Worm (Caenorhabditis elegans): ENCODE results near the gene idpp-11.

idpp-11 gene

DNA sequence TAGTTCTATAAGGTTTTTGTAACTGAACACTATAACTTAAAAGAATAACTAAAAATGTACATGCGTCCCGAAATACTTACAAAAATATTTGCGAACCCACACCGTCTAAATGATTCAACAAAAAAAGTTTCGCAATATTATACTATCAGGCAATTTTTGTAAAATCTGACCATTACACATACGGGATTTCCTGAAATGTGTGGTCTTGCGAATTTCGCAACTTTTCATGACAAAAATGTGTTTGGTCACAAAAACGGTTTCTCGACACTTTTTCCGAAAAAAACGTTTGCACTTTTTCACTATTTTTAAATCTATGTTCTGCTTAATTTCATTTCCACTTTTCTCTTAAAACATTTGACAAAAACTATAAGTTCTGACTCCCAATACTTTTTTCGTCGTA, 27.1 kb upstream of the idpp-11 start:
- no peak for TF ChIP-seq crh-2 (tag; optimal IDR thresholded peaks at IDR 0.05)
- no peak for TF ChIP-seq ztf-1 (GFP tag; conservative IDR thresholded peaks at IDR 0.05)
- TF ChIP-seq snpc-4 (tag; optimal IDR thresholded peaks at IDR 0.05): no peak
- no peak for TF ChIP-seq nhr-10 (tag; optimal IDR thresholded peaks at IDR 0.05)
- TF ChIP-seq ztf-4 (tag; optimal IDR thresholded peaks at IDR 0.05): no peak
- TF ChIP-seq nhr-6 (tag; optimal IDR thresholded peaks at IDR 0.05): no peak
- no peak for TF ChIP-seq ama-1 (optimal IDR thresholded peaks at IDR 0.05)
- no peak for TF ChIP-seq dmd-4 (tag; optimal IDR thresholded peaks at IDR 0.05)
- TF ChIP-seq mdl-1 (tag; optimal IDR thresholded peaks at IDR 0.05): no peak
- no peak for TF ChIP-seq nhr-11 (tag; optimal IDR thresholded peaks at IDR 0.05)
- no peak for TF ChIP-seq ceh-82 (tag; optimal IDR thresholded peaks at IDR 0.05)
- TF ChIP-seq elt-1 (tag; optimal IDR thresholded peaks at IDR 0.05): no peak
- no peak for TF ChIP-seq aly-2 (tag; optimal IDR thresholded peaks at IDR 0.05)
- no peak for TF ChIP-seq ZK546.5 (tag; optimal IDR thresholded peaks at IDR 0.05)
- TF ChIP-seq alr-1 (tag; optimal IDR thresholded peaks at IDR 0.05): no peak
- TF ChIP-seq ztf-11 (tag; optimal IDR thresholded peaks at IDR 0.05): no peak
- TF ChIP-seq peb-1 (tag; optimal IDR thresholded peaks at IDR 0.05): no peak
- TF ChIP-seq nhr-23 (tag; optimal IDR thresholded peaks at IDR 0.05): no peak
- TF ChIP-seq C34F6.9 (tag; optimal IDR thresholded peaks at IDR 0.05): no peak

DNA sequence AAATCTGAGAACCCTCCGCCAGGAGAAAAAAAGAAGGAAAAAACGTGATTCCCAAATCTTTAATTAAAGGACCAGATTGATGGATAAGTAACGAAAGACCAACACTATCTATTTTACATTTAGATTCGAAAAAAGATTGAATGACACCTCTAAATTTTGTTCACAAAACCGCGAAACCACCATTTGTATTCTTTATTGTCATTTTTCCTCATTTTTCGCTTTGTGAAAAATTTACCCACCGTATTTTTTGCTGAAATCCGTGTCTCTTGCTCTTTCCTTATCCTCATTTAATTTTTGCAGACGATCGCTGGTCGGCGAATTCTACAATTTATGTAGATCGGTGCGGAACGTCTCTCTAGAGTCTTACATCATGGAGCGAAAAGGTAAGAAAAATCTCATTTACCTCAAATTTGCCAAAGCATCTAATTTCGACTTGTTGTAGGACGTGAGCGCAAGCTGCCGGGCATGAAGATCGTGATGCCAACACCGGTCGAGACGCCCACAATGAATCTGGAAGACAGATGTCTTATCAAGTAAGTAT, 25.8 kb upstream of the idpp-11 start, which contains the start of the genes sek-1 and R03G5.6:
sek-1 (plus strand) TSS at position 301 of the 541 bp plus-strand sequence.
R03G5.6 (minus strand) TSS at position 491 of the 541 bp plus-strand sequence.
- TF ChIP-seq ceh-82 (tag; optimal IDR thresholded peaks at IDR 0.05) (no peak), crh-2 (tag; optimal IDR thresholded peaks at IDR 0.05) (no peak), dmd-4 (tag; optimal IDR thresholded peaks at IDR 0.05) (no peak), ceh-16 (tag; optimal IDR thresholded peaks at IDR 0.05) (no peak), nhr-237 (tag; optimal IDR thresholded peaks at IDR 0.05) (no peak), ztf-1 (GFP tag; conservative IDR thresholded peaks at IDR 0.05) (no peak), zag-1 (tag; optimal IDR thresholded peaks at IDR 0.05) (no peak), ztf-4 (tag; optimal IDR thresholded peaks at IDR 0.05) (no peak), R02D3.7 (tag; optimal IDR thresholded peaks at IDR 0.05) (no peak)

DNA sequence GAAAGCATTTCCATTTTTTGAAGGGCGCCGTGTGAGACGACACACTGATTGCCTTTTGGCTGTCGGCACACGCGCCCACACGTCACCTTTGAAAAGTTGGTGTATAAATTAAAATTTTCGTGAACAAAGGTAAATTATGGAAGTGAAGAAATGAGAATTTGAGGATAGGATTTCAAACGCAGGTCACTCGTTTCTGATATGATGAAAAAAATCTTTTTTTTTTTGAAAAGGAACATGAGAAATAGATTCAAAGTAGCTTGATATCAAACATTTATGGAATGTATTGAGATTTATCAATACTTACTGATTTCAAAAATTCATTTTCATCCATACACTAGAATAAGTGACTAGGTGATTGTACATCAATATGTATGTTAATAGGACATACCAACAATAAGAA, 24.8 kb upstream of the idpp-11 start:
- TF ChIP-seq blmp-1 (tag; optimal IDR thresholded peaks at IDR 0.05; ENCODE audit: insufficient read depth): no peak
- TF ChIP-seq egl-27 (tag; optimal IDR thresholded peaks at IDR 0.05): no peak
- no peak for TF ChIP-seq nhr-12 (tag; optimal IDR thresholded peaks at IDR 0.05)
- TF ChIP-seq nhr-77 (tag; optimal IDR thresholded peaks at IDR 0.05): no peak
- TF ChIP-seq mbf-1 (tag; optimal IDR thresholded peaks at IDR 0.05): no peak
- TF ChIP-seq ztf-1 (GFP tag; conservative IDR thresholded peaks at IDR 0.05): no peak
- no peak for TF ChIP-seq sem-4 (tag; optimal IDR thresholded peaks at IDR 0.05)
- TF ChIP-seq lin-39 (tag; optimal IDR thresholded peaks at IDR 0.05): no peak
- no peak for TF ChIP-seq nhr-11 (tag; optimal IDR thresholded peaks at IDR 0.05)
- TF ChIP-seq aly-2 (tag; optimal IDR thresholded peaks at IDR 0.05): no peak
- TF ChIP-seq ama-1 (optimal IDR thresholded peaks at IDR 0.05): no peak
- TF ChIP-seq crh-2 (tag; optimal IDR thresholded peaks at IDR 0.05): no peak
- no peak for TF ChIP-seq lin-11 (tag; optimal IDR thresholded peaks at IDR 0.05)
- no peak for TF ChIP-seq nhr-129 (tag; optimal IDR thresholded peaks at IDR 0.05)
- no peak for TF ChIP-seq lsy-2 (tag; optimal IDR thresholded peaks at IDR 0.05)
- TF ChIP-seq sma-9 (GFP tag; optimal IDR thresholded peaks at IDR 0.05): no peak
- no peak for TF ChIP-seq sma-9 (tag; optimal IDR thresholded peaks at IDR 0.05)
- TF ChIP-seq nhr-25 (tag; optimal IDR thresholded peaks at IDR 0.05): no peak

DNA sequence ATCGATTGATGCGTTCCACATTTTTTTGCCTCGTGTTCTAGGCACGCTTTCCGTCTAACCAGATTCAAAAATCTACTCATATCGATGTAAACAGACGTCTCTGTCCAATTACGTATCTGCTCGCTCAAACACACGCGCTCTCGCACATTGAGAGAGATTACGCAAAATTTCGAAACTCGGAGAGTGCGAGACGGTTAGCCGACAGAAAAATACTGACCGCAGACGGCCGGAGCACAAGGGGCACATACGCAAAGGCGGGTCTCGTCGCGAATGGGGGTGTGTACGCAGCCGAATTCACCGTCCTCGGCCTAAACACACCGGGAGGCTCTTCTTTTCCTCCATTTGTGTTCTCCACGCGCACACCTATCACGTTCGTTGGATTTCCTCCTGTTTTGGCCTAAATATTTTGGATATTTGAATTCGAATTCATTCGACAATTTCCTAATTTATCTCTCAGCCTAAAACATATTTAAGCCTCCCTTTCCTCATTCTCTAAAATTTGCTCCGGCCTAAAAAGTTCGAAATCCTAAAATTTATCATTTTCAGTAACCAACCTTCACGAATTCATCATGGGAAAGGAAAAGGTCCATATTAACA, 19.1 kb upstream of the idpp-11 start, which contains the start of gene eef-1A.2:
eef-1A.2 (plus strand) TSS at position 547 of the 597 bp plus-strand sequence.
- no peak for TF ChIP-seq aly-2 (tag; optimal IDR thresholded peaks at IDR 0.05)
- peak; percentile 85 for TF ChIP-seq ama-1 (optimal IDR thresholded peaks at IDR 0.05)
- peak; percentile 85 for TF ChIP-seq ceh-16 (tag; optimal IDR thresholded peaks at IDR 0.05)
- no peak for TF ChIP-seq ztf-1 (GFP tag; conservative IDR thresholded peaks at IDR 0.05)
- TF ChIP-seq nhr-237 (tag; optimal IDR thresholded peaks at IDR 0.05): no peak
- peak; percentile 87 for TF ChIP-seq ztf-4 (tag; optimal IDR thresholded peaks at IDR 0.05)
- no peak for TF ChIP-seq R02D3.7 (tag; optimal IDR thresholded peaks at IDR 0.05)
- peak; percentile 83 to 92 for TF ChIP-seq lsy-2 (tag; optimal IDR thresholded peaks at IDR 0.05)
- peak; percentile 94 for TF ChIP-seq lin-13 (GFP tag; optimal IDR thresholded peaks at IDR 0.05)
- no peak for TF ChIP-seq elt-3 (tag; optimal IDR thresholded peaks at IDR 0.05)
- TF ChIP-seq nhr-6 (tag; optimal IDR thresholded peaks at IDR 0.05): peak; percentile 87
- TF ChIP-seq alr-1 (tag; optimal IDR thresholded peaks at IDR 0.05): peak; percentile 89
- TF ChIP-seq unc-62 (GFP tag; optimal IDR thresholded peaks at IDR 0.05): peak; percentile 23
- TF ChIP-seq unc-39 (tag; optimal IDR thresholded peaks at IDR 0.05): no peak
- peak; percentile 87 to 98 for TF ChIP-seq mdl-1 (tag; optimal IDR thresholded peaks at IDR 0.05)
- TF ChIP-seq snpc-4 (tag; optimal IDR thresholded peaks at IDR 0.05): peak; percentile 67
- no peak for TF ChIP-seq elt-1 (tag; optimal IDR thresholded peaks at IDR 0.05)
- TF ChIP-seq skn-1 (tag; optimal IDR thresholded peaks at IDR 0.05): no peak
- peak; percentile 95 for TF ChIP-seq sma-9 (GFP tag; optimal IDR thresholded peaks at IDR 0.05)
- TF ChIP-seq sma-9 (tag; optimal IDR thresholded peaks at IDR 0.05): no peak
- TF ChIP-seq unc-55 (GFP tag; optimal IDR thresholded peaks at IDR 0.05): peak; percentile 93
- TF ChIP-seq blmp-1 (tag; optimal IDR thresholded peaks at IDR 0.05; ENCODE audit: insufficient read depth): peak; percentile 76
- TF ChIP-seq peb-1 (tag; optimal IDR thresholded peaks at IDR 0.05): no peak
- TF ChIP-seq nhr-11 (tag; optimal IDR thresholded peaks at IDR 0.05): no peak
- TF ChIP-seq crh-2 (tag; optimal IDR thresholded peaks at IDR 0.05): peak; percentile 97
- TF ChIP-seq nhr-23 (tag; optimal IDR thresholded peaks at IDR 0.05): no peak
- peak; percentile 96 for TF ChIP-seq sma-3 (GFP tag; optimal IDR thresholded peaks at IDR 0.05)
- TF ChIP-seq mab-5 (tag; optimal IDR thresholded peaks at IDR 0.05): peak; percentile 60
- TF ChIP-seq nhr-25 (tag; optimal IDR thresholded peaks at IDR 0.05): peak; percentile 91
- peak; percentile 99 for TF ChIP-seq lin-11 (tag; optimal IDR thresholded peaks at IDR 0.05)
